Fruit fly (Drosophila melanogaster) whole organism, pupa: ENCODE results near the gene yem.

Experiments used
- CG10348 ChIP-seq: fragments of 200-800 bp; sonication (Bioruptor generic); IDR thresholded peaks from 2 replicates; pipeline ENCODE4 v1.3.6; 2022; ENCODE audit warnings: missing biosample characterization, missing genetic modification characterization
- CG12605 ChIP-seq: fragments of 200-800 bp; sonication (Bioruptor generic); IDR thresholded peaks from 2 replicates; pipeline ENCODE4 v1.3.6; 2022; ENCODE audit warnings: missing biosample characterization, missing genetic modification characterization
- CG13204 ChIP-seq: fragments of 200-800 bp; sonication (Bioruptor generic); optimal IDR thresholded peaks from 2 replicates; lab custom pipeline; 2018; ENCODE audit warnings: missing biosample characterization, mild to moderate bottlenecking, missing genetic modification characterization, moderate library complexity
- CG14655 ChIP-seq: fragments of 200-800 bp; sonication (Bioruptor generic); optimal IDR thresholded peaks from 3 replicates; lab custom pipeline; 2017; ENCODE audit warnings: mild to moderate bottlenecking, missing biosample characterization, missing genetic modification reagents, missing genetic modification characterization
- CG15710 ChIP-seq: fragments of 200-800 bp; sonication (Bioruptor generic); optimal IDR thresholded peaks from 2 replicates; lab custom pipeline; 2018; ENCODE audit warnings: missing biosample characterization, mild to moderate bottlenecking, missing genetic modification characterization, moderate library complexity
- CG17806 ChIP-seq: fragments of 200-800 bp; sonication (Bioruptor generic); optimal IDR thresholded peaks from 2 replicates; lab custom pipeline; 2018; ENCODE audit warnings: missing biosample characterization, mild to moderate bottlenecking, missing genetic modification characterization, moderate library complexity
- CG32121 ChIP-seq: fragments of 200-800 bp; sonication (Bioruptor generic); IDR thresholded peaks from 2 replicates; pipeline ENCODE4 v1.3.6; 2022; ENCODE audit warnings: missing biosample characterization, missing genetic modification characterization
- CG34367 ChIP-seq: fragments of 200-800 bp; sonication (Bioruptor generic); optimal IDR thresholded peaks from 2 replicates; lab custom pipeline; 2018; ENCODE audit warnings: missing biosample characterization, mild to moderate bottlenecking, missing genetic modification characterization
- CG4496 ChIP-seq: fragments of 200-800 bp; sonication (Bioruptor generic); IDR thresholded peaks from 3 replicates; pipeline ENCODE4 v1.3.6; 2022; ENCODE audit warnings: missing biosample characterization, missing genetic modification characterization
- CG8159 ChIP-seq: fragments of 200-800 bp; sonication (Bioruptor generic); optimal IDR thresholded peaks from 3 replicates; lab custom pipeline; 2018; ENCODE audit warnings: missing biosample characterization, mild to moderate bottlenecking, missing genetic modification characterization, moderate library complexity
- CG8301 ChIP-seq: fragments of 200-800 bp; sonication (Bioruptor generic); optimal IDR thresholded peaks from 2 replicates; lab custom pipeline; 2018; ENCODE audit warnings: missing biosample characterization, mild to moderate bottlenecking, missing genetic modification characterization
- CG9948 ChIP-seq: fragments of 200-800 bp; sonication (Bioruptor generic); optimal IDR thresholded peaks from 2 replicates; lab custom pipeline; 2018; ENCODE audit warnings: missing biosample characterization, mild to moderate bottlenecking, missing genetic modification characterization, moderate library complexity
- D1 ChIP-seq: fragments of 200-800 bp; sonication (Bioruptor generic); optimal IDR thresholded peaks from 2 replicates; lab custom pipeline; 2018; ENCODE audit warnings: missing biosample characterization, mild to moderate bottlenecking, missing genetic modification characterization, moderate library complexity
- EcR ChIP-seq: fragments of 200-800 bp; sonication (Bioruptor generic); optimal IDR thresholded peaks from 3 replicates; lab custom pipeline; 2019; ENCODE audit warnings: missing biosample characterization, missing genetic modification characterization, mild to moderate bottlenecking, moderate library complexity, missing genetic modification reagents
- Ets98B ChIP-seq: fragments of 200-800 bp; sonication (Bioruptor generic); IDR thresholded peaks from 2 replicates; pipeline ENCODE4 v1.3.6; 2022; ENCODE audit warnings: missing biosample characterization, missing genetic modification characterization
- Pif1A ChIP-seq: fragments of 200-800 bp; sonication (Bioruptor generic); optimal IDR thresholded peaks from 3 replicates; lab custom pipeline; 2016; ENCODE audit warnings: missing biosample characterization, missing genetic modification characterization
- Pif1B ChIP-seq: fragments of 200-800 bp; sonication (Bioruptor generic); optimal IDR thresholded peaks from 3 replicates; lab custom pipeline; 2016; ENCODE audit warnings: missing biosample characterization, missing genetic modification characterization
- Snoo ChIP-seq: fragments of 200-800 bp; sonication (Bioruptor generic); optimal IDR thresholded peaks from 3 replicates; lab custom pipeline; 2017; ENCODE audit warnings: missing biosample characterization, mild to moderate bottlenecking, missing genetic modification characterization, inconsistent platforms
- fd96Ca ChIP-seq: fragments of 200-800 bp; sonication (Bioruptor generic); IDR thresholded peaks from 3 replicates; pipeline ENCODE4 v1.3.6; 2022; ENCODE audit warnings: missing biosample characterization, missing genetic modification characterization
- gl ChIP-seq: fragments of 200-800 bp; sonication (Bioruptor generic); optimal IDR thresholded peaks from 2 replicates; lab custom pipeline; 2018; ENCODE audit warnings: missing biosample characterization, mild to moderate bottlenecking, missing genetic modification characterization
- rn ChIP-seq: fragments of 200-800 bp; sonication (Bioruptor generic); IDR thresholded peaks from 2 replicates; pipeline ENCODE4 v1.3.6; 2022; ENCODE audit warnings: missing biosample characterization, missing genetic modification characterization

Gene yem

DNA sequence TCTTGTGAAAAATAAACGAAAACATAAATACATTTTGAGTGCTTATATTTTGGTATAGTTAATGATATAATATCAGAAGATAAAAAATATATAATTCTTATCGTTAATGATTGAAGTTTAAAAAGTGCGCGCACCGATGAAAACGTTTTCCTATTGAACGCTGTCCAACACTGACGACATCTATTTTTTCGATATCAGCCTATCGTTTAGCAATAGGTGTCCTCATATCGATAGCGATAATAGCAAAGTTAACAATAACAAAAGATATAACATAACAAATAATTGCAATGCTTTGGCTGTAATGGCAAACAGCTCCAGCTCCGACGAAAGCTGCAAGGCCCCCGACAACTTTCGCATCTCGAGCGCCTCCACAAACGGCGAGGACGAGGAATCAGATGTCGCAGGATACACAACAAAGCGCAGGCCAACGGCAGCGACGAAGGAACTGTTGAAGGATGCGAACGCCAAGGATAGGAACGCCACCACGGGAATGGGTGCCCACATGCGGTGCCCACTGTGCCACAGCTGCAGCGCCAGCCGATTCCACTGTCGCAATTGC is 6.4 kb downstream of the yem start, which contains the start of gene Atg14:
Gene Atg14, plus strand, starts transcription at position 225 of the 559 bp plus-strand sequence.
- no peak for TF ChIP-seq rn (GFP tag; lab: Robert Waterston, UW)
- TF ChIP-seq CG17806 = no peak
- TF ChIP-seq Snoo (tag; lab: Kevin White, UChicago) = peak; percentile 2
- TF ChIP-seq EcR (GFP tag; lab: Kevin White, UChicago) = peak; percentile 6
- no peak for TF ChIP-seq CG15710 (tag; lab: Kevin White, UChicago)
- TF ChIP-seq CG32121 (GFP tag; lab: Robert Waterston, UW) = no peak
- TF ChIP-seq gl (tag; lab: Kevin White, UChicago) = no peak
- TF ChIP-seq CG14655 (GFP tag; lab: Kevin White, UChicago) = no peak
- TF ChIP-seq CG12605 (GFP tag; lab: Robert Waterston, UW) = no peak
- no peak for TF ChIP-seq CG9948
- TF ChIP-seq CG34367 = no peak

DNA sequence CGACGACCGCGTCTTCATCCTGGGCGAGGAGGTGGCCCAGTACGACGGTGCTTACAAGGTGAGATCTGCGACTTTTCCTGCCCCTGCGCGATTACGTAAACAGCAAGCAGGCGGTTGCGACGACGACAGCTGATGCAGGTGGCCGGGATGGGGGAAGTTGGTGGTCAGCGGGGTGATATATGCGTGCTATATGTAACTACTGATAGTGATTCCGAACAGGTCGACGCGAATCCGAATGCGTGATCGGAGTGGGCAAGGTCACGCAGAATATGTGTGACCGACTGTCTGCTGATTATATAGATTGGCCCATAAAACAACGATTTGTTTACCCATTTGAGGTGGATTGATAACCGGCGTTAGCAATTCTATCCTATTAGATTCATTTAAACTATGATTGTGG is 9.3 kb downstream of the yem start:
- no peak for TF ChIP-seq rn (GFP tag; lab: Robert Waterston, UW)
- no peak for TF ChIP-seq CG9948
- TF ChIP-seq Pif1A (GFP tag; lab: Kevin White, UChicago) = no peak
- no peak for TF ChIP-seq CG4496 (GFP tag; lab: Robert Waterston, UW)
- TF ChIP-seq CG32121 (GFP tag; lab: Robert Waterston, UW) = no peak
- TF ChIP-seq CG17806 = no peak
- TF ChIP-seq Pif1B (GFP tag; lab: Kevin White, UChicago) = no peak
- TF ChIP-seq Snoo (tag; lab: Kevin White, UChicago) = no peak
- TF ChIP-seq CG10348 (GFP tag; lab: Robert Waterston, UW) = no peak
- no peak for TF ChIP-seq CG14655 (GFP tag; lab: Kevin White, UChicago)
- no peak for TF ChIP-seq CG8301 (tag; lab: Kevin White, UChicago)
- no peak for TF ChIP-seq CG13204
- TF ChIP-seq EcR (GFP tag; lab: Kevin White, UChicago) = no peak
- TF ChIP-seq CG8159 = no peak
- TF ChIP-seq gl (tag; lab: Kevin White, UChicago) = no peak

dm6 chr3R:29112398-29113150 is 10.1 kb downstream of the yem start, which contains the start of the genes alpha-Man-Ib and Pdhb:
TSS of gene alpha-Man-Ib (minus strand) at chr3R:29112822.
TSS of gene Pdhb (plus strand) at chr3R:29113071.
- TF ChIP-seq CG4496 (GFP tag; lab: Robert Waterston, UW) (0 out of 3 replicates have a peak, but pooled peaks have one; percentile 62), CG17806 (peak; percentile 55), Pif1A (GFP tag; lab: Kevin White, UChicago) (no peak), CG12605 (GFP tag; lab: Robert Waterston, UW) (peak; percentile 13; the same call in 1 of the 2 replicates), CG15710 (tag; lab: Kevin White, UChicago) (peak; percentile 69), fd96Ca (GFP tag; lab: Robert Waterston, UW) (no peak; the same call in 1 of the 3 replicates), CG9948 (no peak), CG10348 (GFP tag; lab: Robert Waterston, UW) (peak; percentile 47; the same call in 1 of the 2 replicates), rn (GFP tag; lab: Robert Waterston, UW) (peak; percentile 61), CG34367 (no peak), Snoo (tag; lab: Kevin White, UChicago) (peak; percentile 55), Ets98B (GFP tag; lab: Robert Waterston, UW) (peak; percentile 29; the same call in 1 of the 2 replicates)
- TF ChIP-seq, all 21 proteins: peak for 8

- no peak for TF ChIP-seq Snoo (tag; lab: Kevin White, UChicago)
- TF ChIP-seq gl (tag; lab: Kevin White, UChicago) = no peak
- no peak for TF ChIP-seq fd96Ca (GFP tag; lab: Robert Waterston, UW)
- TF ChIP-seq CG32121 (GFP tag; lab: Robert Waterston, UW) = no peak
- TF ChIP-seq Ets98B (GFP tag; lab: Robert Waterston, UW) = no peak
- no peak for TF ChIP-seq CG34367
- TF ChIP-seq CG8301 (tag; lab: Kevin White, UChicago) = no peak
Measured at dm6 chr3R:29111795-29112194, 10.9 kb downstream of the yem start.

- TF ChIP-seq Pif1B (GFP tag; lab: Kevin White, UChicago) = no peak
- TF ChIP-seq CG14655 (GFP tag; lab: Kevin White, UChicago) = no peak
- TF ChIP-seq CG9948 = no peak
- no peak for TF ChIP-seq CG32121 (GFP tag; lab: Robert Waterston, UW)
- no peak for TF ChIP-seq CG17806
- TF ChIP-seq CG15710 (tag; lab: Kevin White, UChicago) = no peak
- TF ChIP-seq CG10348 (GFP tag; lab: Robert Waterston, UW) = no peak
- no peak for TF ChIP-seq CG8159
- no peak for TF ChIP-seq Snoo (tag; lab: Kevin White, UChicago)
- TF ChIP-seq Ets98B (GFP tag; lab: Robert Waterston, UW) = no peak
- TF ChIP-seq CG12605 (GFP tag; lab: Robert Waterston, UW) = no peak
- TF ChIP-seq Pif1A (GFP tag; lab: Kevin White, UChicago) = no peak
Measured at dm6 chr3R:29103227-29103626, 19.5 kb downstream of the yem start.

DNA sequence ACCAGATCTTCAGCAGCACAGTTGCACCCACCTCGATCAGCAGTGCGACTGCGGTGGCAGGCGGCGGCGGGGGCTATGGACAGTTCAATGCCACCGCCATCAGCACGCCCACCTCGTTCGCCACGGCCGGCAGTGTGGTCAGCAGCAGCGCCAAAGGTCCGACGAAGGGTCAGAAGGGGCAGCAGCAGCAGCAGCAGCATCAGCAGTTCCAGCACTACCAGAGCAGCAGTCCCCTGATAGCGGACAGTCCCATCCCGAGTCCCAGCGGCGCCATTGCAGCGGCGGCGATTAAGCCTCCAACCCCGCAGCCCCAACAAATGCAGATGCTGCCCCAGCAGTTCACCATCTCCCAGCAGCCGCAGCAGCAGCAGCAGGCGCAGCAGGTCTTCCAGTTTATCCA is 24.7 kb downstream of the yem start:
- TF ChIP-seq CG10348 (GFP tag; lab: Robert Waterston, UW) (no peak), EcR (GFP tag; lab: Kevin White, UChicago) (no peak), CG34367 (no peak), CG32121 (GFP tag; lab: Robert Waterston, UW) (no peak), Snoo (tag; lab: Kevin White, UChicago) (no peak), CG14655 (GFP tag; lab: Kevin White, UChicago) (no peak), CG13204 (no peak), CG8301 (tag; lab: Kevin White, UChicago) (no peak), CG12605 (GFP tag; lab: Robert Waterston, UW) (no peak), Ets98B (GFP tag; lab: Robert Waterston, UW) (no peak), rn (GFP tag; lab: Robert Waterston, UW) (no peak), Pif1B (GFP tag; lab: Kevin White, UChicago) (no peak), D1 (tag; lab: Kevin White, UChicago) (no peak), CG17806 (no peak), fd96Ca (GFP tag; lab: Robert Waterston, UW) (no peak), Pif1A (GFP tag; lab: Kevin White, UChicago) (no peak), CG9948 (no peak), CG15710 (tag; lab: Kevin White, UChicago) (no peak), CG8159 (no peak), gl (tag; lab: Kevin White, UChicago) (no peak)
- TF ChIP-seq, all 21 proteins: peak for 0
